Fruit fly (Drosophila melanogaster) whole organism, embryonic: ENCODE data around the gene CG16813.

Experiments
- ATbp ChIP-seq: fragments of 200-800 bp; sonication (Bioruptor generic); optimal IDR thresholded peaks from 2 replicates; lab custom pipeline; 2017; ENCODE audit warnings: missing biosample characterization, mild to moderate bottlenecking, missing genetic modification characterization, missing genetic modification reagents
- CG10267 ChIP-seq: fragments of 200-800 bp; sonication (Bioruptor generic); optimal IDR thresholded peaks from 2 replicates; lab custom pipeline; 2018; ENCODE audit warnings: missing biosample characterization, mild to moderate bottlenecking, missing genetic modification characterization, moderate library complexity
- CG10959 ChIP-seq: fragments of 200-800 bp; sonication (Bioruptor generic); IDR thresholded peaks from 2 replicates; pipeline ENCODE4 v1.3.6; 2022; ENCODE audit warnings: missing biosample characterization, missing genetic modification characterization
- CG12219 ChIP-seq: fragments of 200-800 bp; sonication (Bioruptor generic); optimal IDR thresholded peaks from 3 replicates; lab custom pipeline; 2018; ENCODE audit warnings: missing biosample characterization, mild to moderate bottlenecking, missing genetic modification characterization
- CG14965 ChIP-seq: fragments of 200-800 bp; sonication (Bioruptor generic); optimal IDR thresholded peaks from 2 replicates; lab custom pipeline; 2016; ENCODE audit warnings: missing biosample characterization, missing genetic modification characterization, borderline replicate concordance
- CG15479 ChIP-seq: fragments of 200-800 bp; sonication (Bioruptor generic); optimal IDR thresholded peaks from 3 replicates; lab custom pipeline; 2019; ENCODE audit warnings: missing biosample characterization, mild to moderate bottlenecking, missing genetic modification characterization, moderate library complexity
- CG16813 ChIP-seq: fragments of 200-800 bp; sonication (Bioruptor generic); IDR thresholded peaks from 3 replicates; pipeline ENCODE4 v1.3.6; 2022; ENCODE audit warnings: missing biosample characterization, missing genetic modification characterization; ENCODE audit not compliant: partially characterized antibody
- CG17612 ChIP-seq: fragments of 200-800 bp; sonication (Bioruptor generic); IDR thresholded peaks from 2 replicates; pipeline ENCODE4 v1.3.6; 2022; ENCODE audit warnings: missing biosample characterization, missing genetic modification characterization
- CG17829 ChIP-seq: fragments of 200-800 bp; optimal IDR thresholded peaks from 2 replicates; lab custom pipeline; 2019; ENCODE audit warnings: missing biosample characterization, mild to moderate bottlenecking, missing genetic modification characterization, moderate library complexity
- CG1792 ChIP-seq: fragments of 200-800 bp; sonication (Bioruptor generic); optimal IDR thresholded peaks from 2 replicates; lab custom pipeline; 2016; ENCODE audit warnings: missing biosample characterization, missing genetic modification characterization
- CG18011 ChIP-seq: fragments of 200-800 bp; sonication (Bioruptor generic); optimal IDR thresholded peaks from 2 replicates; lab custom pipeline; 2017; ENCODE audit warnings: missing biosample characterization, missing genetic modification characterization, mild to moderate bottlenecking, moderate library complexity, missing genotype
- CG32532 ChIP-seq: fragments of 200-800 bp; sonication (Bioruptor generic); IDR thresholded peaks from 2 replicates; pipeline ENCODE4 v1.3.6; 2022; ENCODE audit warnings: missing biosample characterization, missing genetic modification characterization
- CG32767 ChIP-seq: fragments of 200-800 bp; sonication (Bioruptor generic); IDR thresholded peaks from 2 replicates; pipeline ENCODE4 v1.3.6; 2022; ENCODE audit warnings: missing biosample characterization, missing genetic modification characterization
- CG34422 ChIP-seq: fragments of 200-800 bp; sonication (Bioruptor generic); IDR thresholded peaks from 3 replicates; pipeline ENCODE4 v1.3.6; 2022; ENCODE audit warnings: missing biosample characterization, missing genetic modification characterization
- CG4424 ChIP-seq: fragments of 200-800 bp; sonication (Bioruptor generic); optimal IDR thresholded peaks from 3 replicates; lab custom pipeline; 2016; ENCODE audit warnings: missing biosample characterization, missing genetic modification characterization
- CG4820 ChIP-seq: fragments of 200-800 bp; sonication (Bioruptor generic); optimal IDR thresholded peaks from 3 replicates; lab custom pipeline; 2016; ENCODE audit warnings: missing biosample characterization, missing genetic modification characterization
- CG6765 ChIP-seq: fragments of 200-800 bp; sonication (Bioruptor generic); optimal IDR thresholded peaks from 3 replicates; lab custom pipeline; 2017; ENCODE audit warnings: missing biosample characterization, mild to moderate bottlenecking, missing genetic modification characterization
- CG7839 ChIP-seq: fragments of 200-800 bp; sonication (Bioruptor generic); optimal IDR thresholded peaks from 3 replicates; lab custom pipeline; 2018; ENCODE audit warnings: missing biosample characterization, mild to moderate bottlenecking, missing genetic modification characterization, moderate library complexity
- CG8478 ChIP-seq: fragments of >200 bp; optimal IDR thresholded peaks from 2 replicates; lab custom pipeline; 2018
- CG9797 ChIP-seq: fragments of 200-800 bp; sonication (Bioruptor generic); optimal IDR thresholded peaks from 3 replicates; lab custom pipeline; 2018; ENCODE audit warnings: missing biosample characterization, mild to moderate bottlenecking, missing genetic modification characterization
- Ets65A ChIP-seq: fragments of 200-800 bp; sonication (Bioruptor generic); peaks from one replicate; lab custom pipeline; 2016; ENCODE audit warnings: missing biosample characterization, missing genetic modification characterization
- Jarid2 ChIP-seq: fragments of 200-800 bp; sonication (Bioruptor generic); optimal IDR thresholded peaks from 3 replicates; lab custom pipeline; 2017; ENCODE audit warnings: mild to moderate bottlenecking, missing biosample characterization, missing genetic modification reagents, missing genetic modification characterization
- Med ChIP-seq: fragments of 200-800 bp; sonication (Bioruptor generic); peaks from one replicate; lab custom pipeline; 2016; ENCODE audit warnings: missing biosample characterization, missing genetic modification characterization, mild to moderate bottlenecking, inconsistent platforms, moderate library complexity
- NC2α ChIP-seq: fragments of 200-800 bp; sonication (Bioruptor generic); optimal IDR thresholded peaks from 2 replicates; lab custom pipeline; 2016; ENCODE audit warnings: missing biosample characterization, missing genetic modification characterization
- NK7.1 ChIP-seq: fragments of 200-800 bp; sonication (Bioruptor generic); optimal IDR thresholded peaks from 3 replicates; lab custom pipeline; 2016; ENCODE audit warnings: missing biosample characterization, missing genetic modification characterization
- NfI ChIP-seq: fragments of 200-800 bp; sonication (Bioruptor generic); optimal IDR thresholded peaks from 3 replicates; lab custom pipeline; 2018; ENCODE audit warnings: missing biosample characterization, mild to moderate bottlenecking, missing genetic modification characterization, moderate library complexity
- Side ChIP-seq: fragments of 200-800 bp; sonication (Bioruptor generic); optimal IDR thresholded peaks from 2 replicates; lab custom pipeline; 2016; ENCODE audit warnings: missing biosample characterization, missing genetic modification characterization
- Sin3A ChIP-seq: fragments of >200 bp; optimal IDR thresholded peaks from 2 replicates; lab custom pipeline; 2018
- Sry-β ChIP-seq: fragments of 200-800 bp; sonication (Bioruptor generic); optimal IDR thresholded peaks from 2 replicates; lab custom pipeline; 2018; ENCODE audit warnings: missing biosample characterization, mild to moderate bottlenecking, missing genetic modification characterization, moderate library complexity
- Trl ChIP-seq, 3 experiments: fragments of >200 bp in 2 of 3; fragments of 200-800 bp in 1 of 3; sonication (Bioruptor generic) in 1 of 3; optimal IDR thresholded peaks; 2 replicates in 1 of 3; 3 replicates in 2 of 3; lab custom pipeline; 2016 to 2017; ENCODE audit warnings: missing biosample characterization in 1 of 3, missing genetic modification characterization in 1 of 3
- aop ChIP-seq: fragments of 200-800 bp; sonication (Bioruptor generic); IDR thresholded peaks from 2 replicates; pipeline ENCODE4 v1.3.6; 2022; ENCODE audit warnings: missing biosample characterization, missing genetic modification characterization
- bab2 ChIP-seq: fragments of 200-800 bp; sonication (Bioruptor generic); optimal IDR thresholded peaks from 2 replicates; lab custom pipeline; 2016; ENCODE audit warnings: missing biosample characterization, missing genetic modification characterization
- cad ChIP-seq: fragments of >200 bp; optimal IDR thresholded peaks from 2 replicates; lab custom pipeline; 2017; ENCODE audit warnings: missing biosample characterization, missing genetic modification characterization
- danr ChIP-seq: fragments of 200-800 bp; sonication (Bioruptor generic); IDR thresholded peaks from 2 replicates; pipeline ENCODE4 v1.3.6; 2022; ENCODE audit warnings: missing biosample characterization, missing genetic modification characterization
- emc ChIP-seq: fragments of 200-800 bp; sonication (Bioruptor generic); optimal IDR thresholded peaks from 2 replicates; lab custom pipeline; 2016; ENCODE audit warnings: missing biosample characterization, missing genetic modification characterization
- gsb ChIP-seq: fragments of 200-800 bp; sonication (Bioruptor generic); IDR thresholded peaks from 2 replicates; pipeline ENCODE4 v1.3.6; 2022; ENCODE audit warnings: missing biosample characterization, missing genetic modification characterization
- h ChIP-seq: fragments of >200 bp; optimal IDR thresholded peaks from 2 replicates; lab custom pipeline; 2017
- jigr1 ChIP-seq: fragments of 200-800 bp; sonication (Bioruptor generic); IDR thresholded peaks from 3 replicates; pipeline ENCODE4 v1.3.6; 2022; ENCODE audit warnings: missing biosample characterization, missing genetic modification characterization
- kah ChIP-seq: fragments of 200-800 bp; sonication (Bioruptor generic); optimal IDR thresholded peaks from 2 replicates; lab custom pipeline; 2018; ENCODE audit warnings: missing biosample characterization, mild to moderate bottlenecking, missing genetic modification characterization
- lab ChIP-seq: fragments of 200-800 bp; sonication (Bioruptor generic); optimal IDR thresholded peaks from 3 replicates; lab custom pipeline; 2017; ENCODE audit warnings: missing biosample characterization, missing genetic modification characterization, mild to moderate bottlenecking, moderate library complexity, missing genetic modification reagents
- lmd ChIP-seq: fragments of 200-800 bp; sonication (Bioruptor generic); IDR thresholded peaks from 2 replicates; pipeline ENCODE4 v1.3.6; 2022; ENCODE audit warnings: missing biosample characterization, missing genetic modification characterization
- maf-S ChIP-seq: fragments of 200-800 bp; sonication (Bioruptor generic); optimal IDR thresholded peaks from 2 replicates; lab custom pipeline; 2016; ENCODE audit warnings: missing biosample characterization, missing genetic modification characterization
- mirr ChIP-seq: fragments of 200-800 bp; sonication (Bioruptor generic); optimal IDR thresholded peaks from 3 replicates; lab custom pipeline; 2018; ENCODE audit warnings: missing biosample characterization, mild to moderate bottlenecking, missing genetic modification characterization
- mld ChIP-seq: fragments of 200-800 bp; sonication (Bioruptor generic); IDR thresholded peaks from 3 replicates; pipeline ENCODE4 v1.3.6; 2022; ENCODE audit warnings: missing biosample characterization, missing genetic modification characterization; ENCODE audit not compliant: partially characterized antibody
- pb ChIP-seq: fragments of 200-800 bp; sonication (Bioruptor generic); optimal IDR thresholded peaks from 3 replicates; lab custom pipeline; 2016; ENCODE audit warnings: missing biosample characterization, missing genetic modification characterization
- pfk ChIP-seq: fragments of 200-800 bp; sonication (Bioruptor generic); optimal IDR thresholded peaks from 2 replicates; lab custom pipeline; 2018; ENCODE audit warnings: missing biosample characterization, mild to moderate bottlenecking, missing genetic modification characterization, moderate library complexity
- pita ChIP-seq: fragments of 200-800 bp; sonication (Bioruptor generic); optimal IDR thresholded peaks from 2 replicates; lab custom pipeline; 2017; ENCODE audit warnings: missing biosample characterization, mild to moderate bottlenecking, missing genetic modification characterization
- pzg ChIP-seq: fragments of 200-800 bp; sonication (Bioruptor generic); optimal IDR thresholded peaks from 3 replicates; lab custom pipeline; 2018; ENCODE audit warnings: missing biosample characterization, mild to moderate bottlenecking, missing genetic modification characterization, moderate library complexity
- salm ChIP-seq: fragments of 200-800 bp; sonication (Bioruptor generic); optimal IDR thresholded peaks from 2 replicates; lab custom pipeline; 2018; ENCODE audit warnings: missing biosample characterization, mild to moderate bottlenecking, missing genetic modification characterization
- toy ChIP-seq: fragments of 200-800 bp; sonication (Bioruptor generic); IDR thresholded peaks from 2 replicates; pipeline ENCODE4 v1.3.6; 2022; ENCODE audit warnings: missing biosample characterization, missing genetic modification characterization
- usp ChIP-seq: fragments of >200 bp; optimal IDR thresholded peaks from 2 replicates; lab custom pipeline; 2017; ENCODE audit warnings: missing biosample characterization, missing genetic modification characterization
- vfl ChIP-seq: fragments of 200-800 bp; sonication (Bioruptor generic); optimal IDR thresholded peaks from 2 replicates; lab custom pipeline; 2016; ENCODE audit warnings: missing biosample characterization, missing genetic modification characterization
- vvl ChIP-seq: fragments of 200-800 bp; sonication (Bioruptor generic); IDR thresholded peaks from 2 replicates; pipeline ENCODE4 v1.3.6; 2022; ENCODE audit warnings: missing biosample characterization, missing genetic modification characterization

Gene CG16813

DNA sequence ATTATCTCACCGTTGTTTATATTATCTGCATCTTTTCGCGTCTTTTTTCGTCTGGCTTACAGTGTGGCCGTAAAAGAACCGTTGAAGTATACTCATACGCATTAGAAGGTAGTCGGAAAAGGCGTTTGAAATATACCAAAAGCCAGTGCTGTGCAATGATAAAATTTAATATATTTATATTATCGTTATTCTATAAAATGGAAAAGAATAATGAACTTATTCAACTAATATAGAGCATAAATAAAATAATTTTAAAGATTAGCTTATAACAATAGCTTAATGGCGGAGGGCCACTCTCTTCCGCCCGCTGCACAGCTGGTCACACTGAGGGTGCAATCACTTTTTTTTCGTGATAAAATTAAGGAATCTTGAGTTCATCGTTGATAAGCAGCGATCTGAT lies 35.4 kb upstream of the CG16813 start, which contains the start of the genes CG16974 and Edem2 (continued):
- TF ChIP-seq maf-S (GFP tag; lab: Kevin White, UChicago) (peak; percentile 15), lab (GFP tag; lab: Kevin White, UChicago) (no peak), NfI (no peak), pita (GFP tag; lab: Kevin White, UChicago) (no peak), Side (GFP tag; lab: Kevin White, UChicago) (no peak), CG18011 (GFP tag; lab: Kevin White, UChicago) (peak; percentile 61), toy (GFP tag; lab: Robert Waterston, UW) (no peak), salm (tag; lab: Kevin White, UChicago) (peak; percentile 46), bab2 (peak; percentile 44), Sry-β (GFP tag; lab: Kevin White, UChicago) (peak; percentile 6), pfk (GFP tag; lab: Kevin White, UChicago) (no peak), CG4424 (GFP tag; lab: Kevin White, UChicago) (no peak), CG16813 (no peak), CG15479 (no peak), CG7839 (tag; lab: Kevin White, UChicago) (no peak), CG8478 (lab: Kevin White, UChicago) (no peak), Ets65A (GFP tag; lab: Kevin White, UChicago) (peak; percentile 91), aop (GFP tag; lab: Robert Waterston, UW) (no peak), CG9797 (peak; percentile 96), gsb (GFP tag; lab: Robert Waterston, UW) (no peak), CG10267 (tag; lab: Kevin White, UChicago) (peak; percentile 97), mirr (GFP tag; lab: Kevin White, UChicago) (no peak), pb (GFP tag; lab: Kevin White, UChicago) (no peak), CG34422 (GFP tag; lab: Robert Waterston, UW) (peak; percentile 84), cad (no peak), NK7.1 (GFP tag; lab: Kevin White, UChicago) (no peak), NC2α (GFP tag; lab: Kevin White, UChicago) (no peak), jigr1 (GFP tag; lab: Robert Waterston, UW) (no peak), vfl (GFP tag; lab: Kevin White, UChicago) (peak; percentile 70), CG10959 (GFP tag; lab: Robert Waterston, UW) (peak; percentile 26; the same call in 1 of the 2 replicates), Sin3A (lab: Kevin White, UChicago) (peak; percentile 60), danr (GFP tag; lab: Robert Waterston, UW) (peak; percentile 21; the same call in 1 of the 2 replicates), emc (GFP tag; lab: Kevin White, UChicago) (no peak), Trl (optimal IDR thresholded peaks at IDR 0.05; lab: Kevin White, UChicago) (no peak), Trl (GFP tag; optimal IDR thresholded peaks at IDR 0.05; lab: Kevin White, UChicago) (no peak), Med (GFP tag; lab: Kevin White, UChicago) (peak; percentile 89), Jarid2 (GFP tag; lab: Kevin White, UChicago) (no peak), CG1792 (no peak), mld (GFP tag; lab: Robert Waterston, UW) (no peak), lmd (GFP tag; lab: Robert Waterston, UW) (peak; percentile 74), CG14965 (GFP tag; lab: Kevin White, UChicago) (no peak), pzg (GFP tag; lab: Kevin White, UChicago) (peak; percentile 77), ATbp (GFP tag; lab: Kevin White, UChicago) (no peak), CG4820 (GFP tag; lab: Kevin White, UChicago) (peak; percentile 64), usp (no peak), CG17612 (GFP tag; lab: Robert Waterston, UW) (no peak), CG6765 (GFP tag; lab: Kevin White, UChicago) (no peak), h (lab: Kevin White, UChicago) (no peak), kah (no peak), vvl (peak; percentile 86), CG32767 (peak; percentile 71), CG12219 (GFP tag; lab: Kevin White, UChicago) (no peak), CG32532 (peak; percentile 71), CG17829 (tag; lab: Kevin White, UChicago) (peak; percentile 89)
